Fruit fly (Drosophila melanogaster) whole organism, prepupa: Measurements from ENCODE around the gene TbCMF46.

Experiments
- Blimp-1 ChIP-seq: fragments of 200-800 bp; sonication (Bioruptor generic); optimal IDR thresholded peaks from 3 replicates; lab custom pipeline; 2017; ENCODE audit warnings: missing biosample characterization, missing genetic modification characterization, mild to moderate bottlenecking, moderate library complexity, missing genetic modification reagents
- CG10669 ChIP-seq: fragments of 200-800 bp; sonication (Bioruptor generic); optimal IDR thresholded peaks from 3 replicates; lab custom pipeline; 2018; ENCODE audit warnings: missing biosample characterization, mild to moderate bottlenecking, missing genetic modification characterization, moderate library complexity
- CG11294 ChIP-seq: fragments of 200-800 bp; sonication (Bioruptor generic); IDR thresholded peaks from 2 replicates; pipeline ENCODE4 v1.3.6; 2022; ENCODE audit warnings: missing biosample characterization, missing genetic modification characterization
- CG11762 ChIP-seq: fragments of 200-800 bp; sonication (Bioruptor generic); optimal IDR thresholded peaks from 3 replicates; lab custom pipeline; 2016; ENCODE audit warnings: missing biosample characterization, missing genetic modification characterization; ENCODE audit not compliant: insufficient read depth
- CG11902 ChIP-seq: fragments of 200-800 bp; sonication (Bioruptor generic); optimal IDR thresholded peaks from 3 replicates; lab custom pipeline; 2016; ENCODE audit warnings: missing biosample characterization, missing genetic modification characterization
- CG15336 ChIP-seq: fragments of 200-800 bp; sonication (Bioruptor generic); IDR thresholded peaks from 2 replicates; pipeline ENCODE4 v1.3.6; 2022; ENCODE audit warnings: missing biosample characterization, missing genetic modification characterization
- CG1621 ChIP-seq: fragments of 200-800 bp; sonication (Bioruptor generic); optimal IDR thresholded peaks from 3 replicates; lab custom pipeline; 2018; ENCODE audit warnings: missing biosample characterization, mild to moderate bottlenecking, missing genetic modification characterization
- CG3032 ChIP-seq: fragments of 200-800 bp; optimal IDR thresholded peaks from 2 replicates; lab custom pipeline; 2019; ENCODE audit warnings: missing biosample characterization, mild to moderate bottlenecking, missing genetic modification characterization, moderate library complexity
- CG31627 ChIP-seq: fragments of 200-800 bp; sonication (Bioruptor generic); optimal IDR thresholded peaks from 3 replicates; lab custom pipeline; 2016; ENCODE audit warnings: missing biosample characterization, missing genetic modification characterization
- CG32006 ChIP-seq: fragments of 200-800 bp; sonication (Bioruptor generic); optimal IDR thresholded peaks from 3 replicates; lab custom pipeline; 2017; ENCODE audit warnings: missing biosample characterization, mild to moderate bottlenecking, missing genetic modification characterization
- CG34406 ChIP-seq: fragments of 200-800 bp; sonication (Bioruptor generic); optimal IDR thresholded peaks from 3 replicates; lab custom pipeline; 2016; ENCODE audit warnings: missing biosample characterization, missing genetic modification characterization
- CG3919 ChIP-seq: fragments of 200-800 bp; sonication (Bioruptor generic); optimal IDR thresholded peaks from 3 replicates; lab custom pipeline; 2016; ENCODE audit warnings: missing biosample characterization, missing genetic modification characterization
- CG4318 ChIP-seq: fragments of 200-800 bp; sonication (Bioruptor generic); optimal IDR thresholded peaks from 3 replicates; lab custom pipeline; 2017; ENCODE audit warnings: missing biosample characterization, mild to moderate bottlenecking, missing genetic modification characterization
- CG6163 ChIP-seq: fragments of 200-800 bp; sonication (Bioruptor generic); IDR thresholded peaks from 3 replicates; pipeline ENCODE4 v1.3.6; 2022; ENCODE audit warnings: missing biosample characterization, missing genetic modification characterization
- CG6808 ChIP-seq: fragments of 200-800 bp; sonication (Bioruptor generic); optimal IDR thresholded peaks from 3 replicates; lab custom pipeline; 2017; ENCODE audit warnings: missing biosample characterization, missing genetic modification characterization, mild to moderate bottlenecking, moderate library complexity, missing genetic modification reagents
- CG7368 ChIP-seq: fragments of 200-800 bp; sonication (Bioruptor generic); optimal IDR thresholded peaks from 3 replicates; lab custom pipeline; 2016; ENCODE audit warnings: missing biosample characterization, missing genetic modification characterization
- CG8119 ChIP-seq: fragments of 200-800 bp; sonication (Bioruptor generic); IDR thresholded peaks from 3 replicates; pipeline ENCODE4 v1.3.6; 2022; ENCODE audit warnings: missing biosample characterization, missing genetic modification characterization
- CG8319 ChIP-seq: fragments of 200-800 bp; sonication (Bioruptor generic); optimal IDR thresholded peaks from 3 replicates; lab custom pipeline; 2016; ENCODE audit warnings: missing biosample characterization, missing genetic modification characterization
- CG9139 ChIP-seq: fragments of 200-800 bp; sonication (Bioruptor generic); optimal IDR thresholded peaks from 3 replicates; lab custom pipeline; 2017; ENCODE audit warnings: missing biosample characterization, mild to moderate bottlenecking, missing genetic modification characterization
- Eip75B ChIP-seq: fragments of 200-800 bp; sonication (Bioruptor generic); optimal IDR thresholded peaks from 3 replicates; lab custom pipeline; 2016; ENCODE audit warnings: missing biosample characterization, missing genetic modification characterization
- Eip78C ChIP-seq: fragments of 200-800 bp; sonication (Bioruptor generic); peaks from one replicate; lab custom pipeline; 2016; ENCODE audit warnings: missing biosample characterization, missing genetic modification characterization
- Eip93F ChIP-seq: fragments of 200-800 bp; sonication (Bioruptor generic); optimal IDR thresholded peaks from 2 replicates; lab custom pipeline; 2016; ENCODE audit warnings: missing biosample characterization, mild to moderate bottlenecking, missing genetic modification characterization
- Ets21C ChIP-seq: fragments of 200-800 bp; sonication (Bioruptor generic); optimal IDR thresholded peaks from 3 replicates; lab custom pipeline; 2016; ENCODE audit warnings: missing biosample characterization, missing genetic modification characterization
- Ets96B ChIP-seq: fragments of 200-800 bp; optimal IDR thresholded peaks from 2 replicates; lab custom pipeline; 2019; ENCODE audit warnings: missing biosample characterization, mild to moderate bottlenecking, missing genetic modification characterization, moderate library complexity
- Gug ChIP-seq: fragments of 200-800 bp; sonication (Bioruptor generic); IDR thresholded peaks from 2 replicates; pipeline ENCODE4 v1.3.6; 2022; ENCODE audit warnings: missing biosample characterization, missing genetic modification characterization
- Hr38 ChIP-seq: sonication (Bioruptor generic); optimal IDR thresholded peaks from 2 replicates; lab custom pipeline; 2016; ENCODE audit warnings: missing biosample characterization, missing genetic modification characterization
- Hr4 ChIP-seq: fragments of 200-800 bp; sonication (Bioruptor generic); optimal IDR thresholded peaks from 3 replicates; lab custom pipeline; 2016; ENCODE audit warnings: missing biosample characterization, missing genetic modification characterization
- Met ChIP-seq: fragments of 200-800 bp; sonication (Bioruptor generic); optimal IDR thresholded peaks from 3 replicates; lab custom pipeline; 2016; ENCODE audit warnings: missing biosample characterization, missing genetic modification characterization
- OdsH ChIP-seq: fragments of 200-800 bp; sonication (Bioruptor generic); optimal IDR thresholded peaks from 3 replicates; lab custom pipeline; 2016; ENCODE audit warnings: missing biosample characterization, missing genetic modification characterization
- Sox102F ChIP-seq: fragments of 200-800 bp; sonication (Bioruptor generic); optimal IDR thresholded peaks from 2 replicates; lab custom pipeline; 2016; ENCODE audit warnings: missing biosample characterization, mild to moderate bottlenecking, missing genetic modification characterization
- Sox14 ChIP-seq: fragments of 200-800 bp; sonication (Bioruptor generic); optimal IDR thresholded peaks from 3 replicates; lab custom pipeline; 2016; ENCODE audit warnings: missing biosample characterization, missing genetic modification characterization
- Sox15 ChIP-seq: fragments of 200-800 bp; sonication (Bioruptor generic); optimal IDR thresholded peaks from 3 replicates; lab custom pipeline; 2016; ENCODE audit warnings: missing biosample characterization, missing genetic modification characterization
- achi ChIP-seq: fragments of 200-800 bp; sonication (Bioruptor generic); optimal IDR thresholded peaks from 3 replicates; lab custom pipeline; 2016; ENCODE audit warnings: missing biosample characterization, missing genetic modification characterization
- acj6 ChIP-seq: fragments of 200-800 bp; sonication (Bioruptor generic); optimal IDR thresholded peaks from 3 replicates; lab custom pipeline; 2016; ENCODE audit warnings: missing biosample characterization, missing genetic modification characterization
- cyc ChIP-seq: fragments of 200-800 bp; sonication (Bioruptor generic); optimal IDR thresholded peaks from 3 replicates; lab custom pipeline; 2016; ENCODE audit warnings: missing biosample characterization, missing genetic modification characterization
- dsx ChIP-seq: fragments of 200-800 bp; optimal IDR thresholded peaks from 3 replicates; lab custom pipeline; 2019; ENCODE audit warnings: missing biosample characterization, mild to moderate bottlenecking, missing genetic modification characterization, moderate library complexity; ENCODE audit not compliant: poor library complexity, severe bottlenecking
- eg ChIP-seq: fragments of 200-800 bp; sonication (Bioruptor generic); IDR thresholded peaks from 3 replicates; pipeline ENCODE4 v1.3.6; 2022; ENCODE audit warnings: missing biosample characterization, missing genetic modification characterization
- esn ChIP-seq: fragments of 200-800 bp; sonication (Bioruptor generic); optimal IDR thresholded peaks from 2 replicates; lab custom pipeline; 2016; ENCODE audit warnings: missing biosample characterization, mild to moderate bottlenecking, missing genetic modification characterization, moderate library complexity
- fd59A ChIP-seq: fragments of 200-800 bp; sonication (Bioruptor generic); optimal IDR thresholded peaks from 2 replicates; lab custom pipeline; 2017; ENCODE audit warnings: missing biosample characterization, mild to moderate bottlenecking, missing genetic modification characterization, missing genetic modification reagents
- fd85E ChIP-seq: fragments of 200-800 bp; sonication (Bioruptor generic); optimal IDR thresholded peaks from 3 replicates; lab custom pipeline; 2016; ENCODE audit warnings: missing biosample characterization, missing genetic modification characterization
- lz ChIP-seq: fragments of 200-800 bp; sonication (Bioruptor generic); optimal IDR thresholded peaks from 3 replicates; lab custom pipeline; 2016; ENCODE audit warnings: missing biosample characterization, missing genetic modification characterization
- net ChIP-seq: fragments of 200-800 bp; sonication (Bioruptor generic); optimal IDR thresholded peaks from 3 replicates; lab custom pipeline; 2016; ENCODE audit warnings: missing biosample characterization, missing genetic modification characterization
- pdm3 ChIP-seq: fragments of 200-800 bp; sonication (Bioruptor generic); optimal IDR thresholded peaks from 3 replicates; lab custom pipeline; 2016; ENCODE audit warnings: missing biosample characterization, missing genetic modification characterization
- ss ChIP-seq, 2 experiments: fragments of 200-800 bp; sonication (Bioruptor generic); optimal IDR thresholded peaks; 2 replicates in 1 of 2; 3 replicates in 1 of 2; lab custom pipeline; 2017 to 2018; ENCODE audit warnings: mild to moderate bottlenecking in 2 of 2, missing biosample characterization in 2 of 2, missing genetic modification characterization in 2 of 2, moderate library complexity in 1 of 2
- topi ChIP-seq: fragments of 200-800 bp; sonication (Bioruptor generic); optimal IDR thresholded peaks from 3 replicates; lab custom pipeline; 2016; ENCODE audit warnings: missing biosample characterization, missing genetic modification characterization
- vri ChIP-seq: fragments of 200-800 bp; sonication (Bioruptor generic); optimal IDR thresholded peaks from 3 replicates; lab custom pipeline; 2016; ENCODE audit warnings: missing biosample characterization, mild to moderate bottlenecking, missing genetic modification characterization

TbCMF46 gene

DNA sequence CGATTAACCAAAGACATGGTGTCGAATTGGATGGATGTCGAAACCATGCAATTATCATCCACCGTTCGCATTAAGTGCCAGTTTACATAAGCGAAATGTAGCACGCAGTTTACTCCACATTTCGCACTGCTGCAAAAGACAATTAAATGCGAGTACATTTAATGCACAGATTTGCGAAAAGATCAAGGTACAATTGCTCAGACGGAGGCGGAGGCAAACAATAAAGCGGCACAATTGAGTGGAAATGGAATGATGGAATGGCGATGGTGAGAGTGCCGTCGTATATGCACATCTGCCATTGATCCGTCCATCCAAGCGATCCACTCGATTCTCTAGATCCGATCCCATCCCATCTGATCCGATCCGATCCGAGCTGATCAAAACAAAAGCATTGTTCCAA, 20.4 kb upstream of the TbCMF46 start (continued):
- TF ChIP-seq CG15336 (GFP tag; lab: Robert Waterston, UW) (no peak), CG11294 (no peak), Hr4 (GFP tag; lab: Kevin White, UChicago) (no peak), CG11902 (no peak), Sox15 (GFP tag; lab: Kevin White, UChicago) (no peak), CG10669 (peak; percentile 22), Eip93F (GFP tag; lab: Kevin White, UChicago) (no peak), Met (GFP tag; lab: Kevin White, UChicago) (no peak), cyc (GFP tag; lab: Kevin White, UChicago) (no peak), CG9139 (GFP tag; lab: Kevin White, UChicago) (peak; percentile 49), CG4318 (GFP tag; lab: Kevin White, UChicago) (no peak), CG8119 (GFP tag; lab: Robert Waterston, UW) (no peak), CG31627 (GFP tag; lab: Kevin White, UChicago) (no peak), acj6 (GFP tag; lab: Kevin White, UChicago) (no peak), Eip75B (GFP tag; lab: Kevin White, UChicago) (no peak), CG11762 (no peak), achi (GFP tag; lab: Kevin White, UChicago) (no peak), fd59A (no peak), CG32006 (GFP tag; lab: Kevin White, UChicago) (no peak), Hr38 (no peak), pdm3 (GFP tag; lab: Kevin White, UChicago) (no peak), esn (peak; percentile 2), dsx (GFP tag; lab: Kevin White, UChicago) (peak; percentile 3), Sox14 (GFP tag; lab: Kevin White, UChicago) (no peak), CG6808 (GFP tag; lab: Kevin White, UChicago) (peak; percentile 42), Gug (GFP tag; lab: Robert Waterston, UW) (no peak), OdsH (GFP tag; lab: Kevin White, UChicago) (no peak), CG8319 (GFP tag; lab: Kevin White, UChicago) (no peak), CG7368 (no peak), CG1621 (tag; lab: Kevin White, UChicago) (peak; percentile 10)

DNA sequence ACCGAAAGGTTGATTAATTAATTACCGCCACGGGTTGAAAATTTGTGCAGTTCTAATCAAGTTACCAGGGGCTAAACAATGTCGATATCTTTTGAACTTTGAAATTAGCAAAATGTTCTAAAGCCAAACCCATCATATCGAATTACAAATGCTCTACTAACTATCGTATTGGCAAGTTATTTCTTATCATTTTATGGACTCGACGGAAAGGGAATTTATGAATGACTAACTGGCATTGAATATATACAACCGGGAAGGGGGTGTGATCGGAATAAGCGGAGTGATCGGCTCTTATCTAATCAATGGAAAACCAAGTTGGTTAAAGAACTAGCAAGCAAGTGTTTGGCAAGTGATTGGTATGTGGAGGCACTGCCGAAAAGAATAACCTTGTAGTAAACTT, 18.9 kb upstream of the TbCMF46 start:
- TF ChIP-seq Hr38 (no peak), CG3032 (tag; lab: Kevin White, UChicago) (no peak), CG8119 (GFP tag; lab: Robert Waterston, UW) (no peak), CG11294 (no peak), cyc (GFP tag; lab: Kevin White, UChicago) (no peak), Eip78C (GFP tag; lab: Kevin White, UChicago) (peak; percentile 55), vri (peak; percentile 74), Blimp-1 (no peak), Sox15 (GFP tag; lab: Kevin White, UChicago) (no peak)

DNA sequence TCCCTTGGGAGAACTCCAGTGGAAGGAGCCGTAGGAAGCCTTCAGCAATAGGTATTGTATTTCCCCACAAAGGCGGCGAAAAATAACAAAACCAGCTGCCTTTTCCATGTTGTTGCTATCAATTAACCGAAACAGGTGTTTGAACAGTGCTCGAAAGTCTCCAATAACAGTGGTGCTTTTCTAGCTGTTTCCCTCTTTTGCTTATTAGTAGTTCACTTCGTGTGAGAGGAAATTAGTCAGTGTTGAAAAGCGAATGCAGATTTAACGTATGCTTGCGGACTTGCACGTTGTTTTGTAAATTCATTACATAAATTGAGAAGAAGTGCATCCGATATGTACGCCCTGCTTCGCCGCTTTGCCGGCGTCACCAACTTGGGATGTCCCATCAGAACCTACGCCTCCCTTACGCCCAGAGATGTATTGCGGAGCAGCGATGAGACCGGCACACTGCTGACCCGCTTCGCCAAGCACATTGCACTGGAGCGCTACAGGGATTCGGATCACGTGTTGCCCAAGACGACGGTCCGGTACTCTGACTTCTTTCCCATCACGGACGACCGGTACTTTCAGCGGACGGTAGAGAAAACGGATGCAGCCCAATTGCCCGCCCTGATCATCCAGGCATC, 14.1 kb upstream of the TbCMF46 start, which contains the start of the genes Datp and CG4619:
Gene Datp, minus strand, starts transcription at position 160 of the 626 bp plus-strand sequence.
Gene CG4619, plus strand, starts transcription at position 233 of the 626 bp plus-strand sequence.
- peak; percentile 40 for TF ChIP-seq topi (GFP tag; lab: Kevin White, UChicago)
- no peak for TF ChIP-seq Sox102F (GFP tag; lab: Kevin White, UChicago)
- no peak for TF ChIP-seq Ets21C (GFP tag; lab: Kevin White, UChicago)
- TF ChIP-seq net (GFP tag; lab: Kevin White, UChicago): peak; percentile 39
- peak; percentile 18 for TF ChIP-seq CG7368
- no peak for TF ChIP-seq ss (GFP tag; optimal IDR thresholded peaks at IDR 0.05; lab: Kevin White, UChicago)
- TF ChIP-seq CG11902: no peak
- peak; percentile 42 for TF ChIP-seq lz (GFP tag; lab: Kevin White, UChicago)
- TF ChIP-seq Eip78C (GFP tag; lab: Kevin White, UChicago): peak; percentile 74
- no peak for TF ChIP-seq achi (GFP tag; lab: Kevin White, UChicago)
- no peak for TF ChIP-seq pdm3 (GFP tag; lab: Kevin White, UChicago)
- no peak for TF ChIP-seq Hr4 (GFP tag; lab: Kevin White, UChicago)
- TF ChIP-seq Sox14 (GFP tag; lab: Kevin White, UChicago): peak; percentile 2
- peak; percentile 56; the same call in 1 of the 3 replicates for TF ChIP-seq eg (GFP tag; lab: Robert Waterston, UW)
- TF ChIP-seq Ets96B (tag; lab: Kevin White, UChicago): peak; percentile 13
- peak; percentile 29 for TF ChIP-seq CG11762
- TF ChIP-seq fd85E (GFP tag; lab: Kevin White, UChicago): no peak
- TF ChIP-seq OdsH (GFP tag; lab: Kevin White, UChicago): no peak
- TF ChIP-seq vri: peak; percentile 59
- TF ChIP-seq esn: peak; percentile 58
- no peak for TF ChIP-seq CG34406 (GFP tag; lab: Kevin White, UChicago)
- TF ChIP-seq CG31627 (GFP tag; lab: Kevin White, UChicago): peak; percentile 35
- peak; percentile 42 for TF ChIP-seq cyc (GFP tag; lab: Kevin White, UChicago)
- TF ChIP-seq fd59A: peak; percentile 19
- TF ChIP-seq CG6163 (GFP tag; lab: Robert Waterston, UW): 0 out of 3 replicates have a peak, but pooled peaks have one; percentile 29
- TF ChIP-seq CG3919 (GFP tag; lab: Kevin White, UChicago): peak; percentile 61
